Fruit fly (Drosophila melanogaster) whole organism, embryonic: Measurements from ENCODE around the gene Ldsdh1.

Source experiments
- Aef1 ChIP-seq: fragments of 200-800 bp; sonication (Bioruptor generic); IDR thresholded peaks from 3 replicates; pipeline ENCODE4 v1.3.6; 2022; ENCODE audit warnings: missing biosample characterization, missing genetic modification characterization
- CG12219 ChIP-seq: fragments of 200-800 bp; sonication (Bioruptor generic); optimal IDR thresholded peaks from 3 replicates; lab custom pipeline; 2018; ENCODE audit warnings: missing biosample characterization, mild to moderate bottlenecking, missing genetic modification characterization
- CG1233 ChIP-seq: fragments of 200-800 bp; sonication (Bioruptor generic); optimal IDR thresholded peaks from 4 replicates; lab custom pipeline; 2018; ENCODE audit warnings: missing biosample characterization, mild to moderate bottlenecking, missing genetic modification characterization
- CG13296 ChIP-seq: fragments of 200-800 bp; sonication (Bioruptor generic); optimal IDR thresholded peaks from 3 replicates; lab custom pipeline; 2018; ENCODE audit warnings: missing biosample characterization, mild to moderate bottlenecking, missing genetic modification characterization
- CG13424 ChIP-seq: fragments of 200-800 bp; sonication (Bioruptor generic); optimal IDR thresholded peaks from 2 replicates; lab custom pipeline; 2019; ENCODE audit warnings: missing biosample characterization, mild to moderate bottlenecking, missing genetic modification characterization, moderate library complexity
- CG13894 ChIP-seq: fragments of 200-800 bp; sonication (Bioruptor generic); optimal IDR thresholded peaks from 3 replicates; lab custom pipeline; 2018; ENCODE audit warnings: missing biosample characterization, mild to moderate bottlenecking, missing genetic modification characterization, moderate library complexity
- CG15011 ChIP-seq: fragments of 200-800 bp; sonication (Bioruptor generic); optimal IDR thresholded peaks from 3 replicates; lab custom pipeline; 2018; ENCODE audit warnings: missing biosample characterization, mild to moderate bottlenecking, missing genetic modification characterization
- CG17186 ChIP-seq: fragments of 200-800 bp; sonication (Bioruptor generic); optimal IDR thresholded peaks from 3 replicates; lab custom pipeline; 2017; ENCODE audit warnings: missing biosample characterization, missing genetic modification reagents, missing genetic modification characterization
- CG18476 ChIP-seq: fragments of 200-800 bp; sonication (Bioruptor generic); optimal IDR thresholded peaks from 2 replicates; lab custom pipeline; 2016; ENCODE audit warnings: missing biosample characterization, mild to moderate bottlenecking, missing genetic modification characterization
- CG18764 ChIP-seq: fragments of 200-800 bp; sonication (Bioruptor generic); optimal IDR thresholded peaks from 3 replicates; lab custom pipeline; 2016; ENCODE audit warnings: missing biosample characterization, missing genetic modification characterization
- CG2875 ChIP-seq: fragments of 200-800 bp; sonication (Bioruptor generic); optimal IDR thresholded peaks from 2 replicates; lab custom pipeline; 2017; ENCODE audit warnings: missing biosample characterization, mild to moderate bottlenecking, missing genetic modification characterization, missing genetic modification reagents
- CG32532 ChIP-seq: fragments of 200-800 bp; sonication (Bioruptor generic); IDR thresholded peaks from 2 replicates; pipeline ENCODE4 v1.3.6; 2022; ENCODE audit warnings: missing biosample characterization, missing genetic modification characterization
- CG32767 ChIP-seq: fragments of 200-800 bp; sonication (Bioruptor generic); IDR thresholded peaks from 2 replicates; pipeline ENCODE4 v1.3.6; 2022; ENCODE audit warnings: missing biosample characterization, missing genetic modification characterization
- CG33557 ChIP-seq: fragments of 200-800 bp; sonication (Bioruptor generic); optimal IDR thresholded peaks from 2 replicates; lab custom pipeline; 2019; ENCODE audit warnings: missing biosample characterization, mild to moderate bottlenecking, missing genetic modification characterization, moderate library complexity
- CG43689 ChIP-seq: fragments of 200-800 bp; sonication (Bioruptor generic); IDR thresholded peaks from 2 replicates; pipeline ENCODE4 v1.3.6; 2022; ENCODE audit warnings: missing biosample characterization, missing genetic modification characterization
- CG6654 ChIP-seq: fragments of 200-800 bp; sonication (Bioruptor generic); optimal IDR thresholded peaks from 2 replicates; lab custom pipeline; 2017; ENCODE audit warnings: missing biosample characterization, mild to moderate bottlenecking, missing genetic modification characterization
- CG7987 ChIP-seq: fragments of 200-800 bp; sonication (Bioruptor generic); optimal IDR thresholded peaks from 2 replicates; lab custom pipeline; 2018; ENCODE audit warnings: missing biosample characterization, mild to moderate bottlenecking, missing genetic modification characterization, moderate library complexity
- CG8359 ChIP-seq: fragments of 200-800 bp; sonication (Bioruptor generic); optimal IDR thresholded peaks from 2 replicates; lab custom pipeline; 2017; ENCODE audit warnings: missing biosample characterization, mild to moderate bottlenecking, missing genetic modification characterization, borderline replicate concordance
- CTCF ChIP-seq: fragments of 200-800 bp; sonication (Bioruptor generic); optimal IDR thresholded peaks from 2 replicates; lab custom pipeline; 2017; ENCODE audit warnings: missing biosample characterization, mild to moderate bottlenecking, missing genetic modification characterization, moderate library complexity
- Drgx ChIP-seq: fragments of 200-800 bp; sonication (Bioruptor generic); IDR thresholded peaks from 2 replicates; pipeline ENCODE4 v1.3.6; 2022; ENCODE audit warnings: missing biosample characterization, missing genetic modification characterization
- GATAe ChIP-seq: fragments of 200-800 bp; sonication (Bioruptor generic); conservative IDR thresholded peaks from 2 replicates; pipeline ENCODE4 v1.3.6; 2022; ENCODE audit warnings: missing biosample characterization, missing genetic modification characterization
- Mad ChIP-seq: fragments of 200-800 bp; sonication (Bioruptor generic); optimal IDR thresholded peaks from 2 replicates; lab custom pipeline; 2016; ENCODE audit warnings: missing biosample characterization, missing genetic modification characterization
- Mes4 ChIP-seq: fragments of 200-800 bp; sonication (Bioruptor generic); optimal IDR thresholded peaks from 2 replicates; lab custom pipeline; 2016; ENCODE audit warnings: missing biosample characterization, missing genetic modification characterization
- NC2β ChIP-seq: fragments of 200-800 bp; sonication (Bioruptor generic); optimal IDR thresholded peaks from 2 replicates; lab custom pipeline; 2016; ENCODE audit warnings: missing biosample characterization, missing genetic modification characterization
- NfI ChIP-seq: fragments of 200-800 bp; sonication (Bioruptor generic); optimal IDR thresholded peaks from 3 replicates; lab custom pipeline; 2018; ENCODE audit warnings: missing biosample characterization, mild to moderate bottlenecking, missing genetic modification characterization, moderate library complexity
- Oaz ChIP-seq: fragments of 200-800 bp; sonication (Bioruptor generic); IDR thresholded peaks from 2 replicates; pipeline ENCODE4 v1.3.6; 2022; ENCODE audit warnings: missing biosample characterization, missing genetic modification characterization
- Tbp ChIP-seq: fragments of >200 bp; optimal IDR thresholded peaks from 2 replicates; lab custom pipeline; 2018; ENCODE audit warnings: missing biosample characterization, missing genetic modification characterization
- Usf ChIP-seq: fragments of 200-800 bp; sonication (Bioruptor generic); optimal IDR thresholded peaks from 2 replicates; lab custom pipeline; 2017; ENCODE audit warnings: missing genotype, missing biosample characterization, missing genetic modification characterization
- ash1 ChIP-seq: fragments of 200-800 bp; sonication (Bioruptor generic); optimal IDR thresholded peaks from 2 replicates; lab custom pipeline; 2018; ENCODE audit warnings: missing biosample characterization, mild to moderate bottlenecking, missing genetic modification characterization
- br ChIP-seq: fragments of >200 bp; optimal IDR thresholded peaks from 2 replicates; lab custom pipeline; 2017
- btn ChIP-seq: fragments of 200-800 bp; sonication (Bioruptor generic); optimal IDR thresholded peaks from 2 replicates; lab custom pipeline; 2016; ENCODE audit warnings: missing biosample characterization, missing genetic modification characterization
- cato ChIP-seq: fragments of 200-800 bp; sonication (Bioruptor generic); optimal IDR thresholded peaks from 2 replicates; lab custom pipeline; 2016; ENCODE audit warnings: missing biosample characterization, missing genetic modification characterization, borderline replicate concordance
- caup ChIP-seq: fragments of 200-800 bp; sonication (Bioruptor generic); optimal IDR thresholded peaks from 3 replicates; lab custom pipeline; 2017; ENCODE audit warnings: missing biosample characterization, mild to moderate bottlenecking, missing genetic modification characterization, moderate library complexity; ENCODE audit not compliant: severe bottlenecking
- chn ChIP-seq: fragments of 200-800 bp; sonication (Bioruptor generic); optimal IDR thresholded peaks from 2 replicates; lab custom pipeline; 2016; ENCODE audit warnings: missing biosample characterization, missing genetic modification characterization
- cwo ChIP-seq: fragments of 200-800 bp; sonication (Bioruptor generic); optimal IDR thresholded peaks from 3 replicates; lab custom pipeline; 2017; ENCODE audit warnings: missing biosample characterization, missing genetic modification characterization, mild to moderate bottlenecking, moderate library complexity, missing genetic modification reagents
- dmrt11E ChIP-seq: fragments of 200-800 bp; sonication (Bioruptor generic); optimal IDR thresholded peaks from 3 replicates; lab custom pipeline; 2018; ENCODE audit warnings: missing biosample characterization, mild to moderate bottlenecking, missing genetic modification characterization, moderate library complexity
- dmrt99B ChIP-seq: fragments of 200-800 bp; sonication (Bioruptor generic); optimal IDR thresholded peaks from 2 replicates; lab custom pipeline; 2018; ENCODE audit warnings: missing biosample characterization, mild to moderate bottlenecking, missing genetic modification characterization, moderate library complexity
- emc ChIP-seq: fragments of 200-800 bp; sonication (Bioruptor generic); optimal IDR thresholded peaks from 2 replicates; lab custom pipeline; 2016; ENCODE audit warnings: missing biosample characterization, missing genetic modification characterization
- fd102C ChIP-seq: fragments of 200-800 bp; sonication (Bioruptor generic); optimal IDR thresholded peaks from 2 replicates; lab custom pipeline; 2018; ENCODE audit warnings: missing biosample characterization, mild to moderate bottlenecking, missing genetic modification characterization, moderate library complexity
- hth ChIP-seq: fragments of >200 bp; optimal IDR thresholded peaks from 2 replicates; lab custom pipeline; 2017; ENCODE audit warnings: inconsistent platforms
- nerfin-1 ChIP-seq: fragments of 200-800 bp; sonication (Bioruptor generic); optimal IDR thresholded peaks from 3 replicates; lab custom pipeline; 2019; ENCODE audit warnings: missing biosample characterization, mild to moderate bottlenecking, missing genetic modification characterization, moderate library complexity
- otp ChIP-seq: fragments of 200-800 bp; sonication (Bioruptor generic); IDR thresholded peaks from 3 replicates; pipeline ENCODE4, ENCODE4 v1.3.6; 2022; ENCODE audit warnings: missing biosample characterization, missing genetic modification characterization
- pnt ChIP-seq: fragments of 200-800 bp; sonication (Bioruptor generic); optimal IDR thresholded peaks from 3 replicates; lab custom pipeline; 2016; ENCODE audit warnings: missing biosample characterization, missing genetic modification characterization
- sc ChIP-seq, 3 experiments: fragments of >200 bp in 2 of 3; fragments of 200-800 bp in 1 of 3; sonication (Bioruptor generic) in 1 of 3; optimal IDR thresholded peaks; 2 replicates in 2 of 3; 3 replicates in 1 of 3; lab custom pipeline; 2017; ENCODE audit warnings: mild to moderate bottlenecking in 1 of 3, missing biosample characterization in 1 of 3, missing genetic modification characterization in 1 of 3, missing genetic modification reagents in 1 of 3
- tap ChIP-seq: fragments of 200-800 bp; optimal IDR thresholded peaks from 3 replicates; lab custom pipeline; 2019; ENCODE audit warnings: missing biosample characterization, mild to moderate bottlenecking, missing genetic modification characterization, moderate library complexity
- twi ChIP-seq: fragments of 200-800 bp; optimal IDR thresholded peaks from 2 replicates; lab custom pipeline; 2019; ENCODE audit warnings: missing biosample characterization, mild to moderate bottlenecking, missing genetic modification characterization, moderate library complexity
- tx ChIP-seq: fragments of 200-800 bp; sonication (Bioruptor generic); optimal IDR thresholded peaks from 2 replicates; lab custom pipeline; 2016; ENCODE audit warnings: missing biosample characterization, missing genetic modification characterization
- z ChIP-seq: fragments of 200-800 bp; sonication (Bioruptor generic); IDR thresholded peaks from 3 replicates; pipeline ENCODE4 v1.3.6; 2022; ENCODE audit warnings: missing biosample characterization, missing genetic modification characterization
- zfh1 ChIP-seq: fragments of 200-800 bp; sonication (Bioruptor generic); IDR thresholded peaks from 3 replicates; pipeline ENCODE4 v1.3.6; 2022; ENCODE audit warnings: missing biosample characterization, missing genetic modification characterization

Gene Ldsdh1

DNA sequence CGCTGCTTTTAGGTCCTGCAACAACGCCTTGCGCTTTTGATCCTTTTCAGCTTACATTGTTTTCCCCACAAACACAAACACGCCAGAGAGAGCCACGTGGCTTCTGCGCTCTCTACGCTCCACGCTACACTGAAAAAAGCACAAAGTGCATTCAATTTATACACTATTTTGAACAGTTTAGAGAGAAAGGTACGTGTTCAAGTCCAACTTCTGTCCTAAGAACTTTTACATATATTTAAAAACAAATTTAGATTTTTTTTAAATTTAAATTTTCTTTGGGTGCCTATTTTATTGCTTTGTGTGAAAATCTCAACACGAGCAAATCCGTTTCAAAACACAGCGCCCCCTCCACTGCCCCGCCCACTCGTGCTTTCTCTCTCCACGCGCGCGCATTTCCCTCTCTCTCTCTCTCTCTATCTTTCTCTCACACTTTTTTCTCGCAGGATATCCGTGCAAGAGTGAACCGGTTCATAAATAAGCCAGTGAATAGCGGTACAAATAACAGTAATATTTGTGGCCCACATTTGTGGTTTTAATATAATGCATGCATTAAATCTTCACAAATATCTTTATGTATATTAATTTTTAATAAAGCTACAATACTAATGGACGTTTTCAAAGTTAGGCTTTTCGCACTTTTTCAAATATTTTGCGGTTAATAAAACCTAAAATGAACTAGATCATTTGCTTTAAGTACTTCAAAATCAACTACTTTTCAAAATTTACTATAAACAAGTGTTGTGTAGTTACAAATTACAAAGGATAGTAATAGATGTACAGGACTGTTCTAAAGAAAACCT, 18.8 kb upstream of the Ldsdh1 start (continued):
- TF ChIP-seq CTCF (GFP tag; lab: Kevin White, UChicago) = peak; percentile 31
- peak; percentile 69 for TF ChIP-seq CG18476 (GFP tag; lab: Kevin White, UChicago)
- peak; percentile 56 for TF ChIP-seq CG32767 (GFP tag; lab: Robert Waterston, UW)
- peak; percentile 91 for TF ChIP-seq Drgx (GFP tag; lab: Robert Waterston, UW)
- peak; percentile 87 for TF ChIP-seq CG32532 (GFP tag; lab: Robert Waterston, UW)
- peak; percentile 81 for TF ChIP-seq tap (tag; lab: Kevin White, UChicago)
- no peak for TF ChIP-seq br (lab: Kevin White, UChicago)
- TF ChIP-seq CG8359 = peak; percentile 17
- peak; percentile 80 for TF ChIP-seq CG13894 (tag; lab: Kevin White, UChicago)
- TF ChIP-seq CG15011 (GFP tag; lab: Kevin White, UChicago) = peak; percentile 57
- peak; percentile 19 for TF ChIP-seq NC2β (GFP tag; lab: Kevin White, UChicago)
- TF ChIP-seq fd102C = no peak
- TF ChIP-seq CG18764 = peak; percentile 34
- no peak for TF ChIP-seq btn
- TF ChIP-seq Mes4 (GFP tag; lab: Kevin White, UChicago) = peak; percentile 26
- no peak for TF ChIP-seq sc (optimal IDR thresholded peaks at IDR 0.05; lab: Kevin White, UChicago)
- TF ChIP-seq sc (GFP tag; optimal IDR thresholded peaks at IDR 0.05; lab: Kevin White, UChicago) = peak; percentile 69
- peak; percentile 17 for TF ChIP-seq Mad (GFP tag; lab: Kevin White, UChicago)
- peak; percentile 62 for TF ChIP-seq CG6654 (GFP tag; lab: Kevin White, UChicago)
- no peak for TF ChIP-seq emc (GFP tag; lab: Kevin White, UChicago)
- TF ChIP-seq chn = peak; percentile 67
- peak; percentile 8 for TF ChIP-seq tx (GFP tag; lab: Kevin White, UChicago)
- peak; percentile 21; the same call in 1 of the 2 replicates for TF ChIP-seq GATAe (GFP tag; lab: Robert Waterston, UW)
- TF ChIP-seq zfh1 = peak; percentile 85
- peak; percentile 65 for TF ChIP-seq Oaz (GFP tag; lab: Robert Waterston, UW)
- TF ChIP-seq CG33557 (GFP tag; lab: Kevin White, UChicago) = no peak
- TF ChIP-seq cwo (GFP tag; lab: Kevin White, UChicago) = peak; percentile 84
- peak; percentile 70 for TF ChIP-seq CG1233 (GFP tag; lab: Kevin White, UChicago)
- TF ChIP-seq CG12219 (GFP tag; lab: Kevin White, UChicago) = peak; percentile 69
- peak; percentile 63 for TF ChIP-seq CG43689 (GFP tag; lab: Robert Waterston, UW)
- TF ChIP-seq NfI = peak; percentile 77
- peak; percentile 81 for TF ChIP-seq CG13424
- TF ChIP-seq CG2875 (GFP tag; lab: Kevin White, UChicago) = peak; percentile 79
- TF ChIP-seq cato (GFP tag; lab: Kevin White, UChicago) = no peak
- no peak for TF ChIP-seq hth
- TF ChIP-seq dmrt11E = peak; percentile 47
- TF ChIP-seq pnt (GFP tag; lab: Kevin White, UChicago) = peak; percentile 51
- TF ChIP-seq Usf (GFP tag; lab: Kevin White, UChicago) = peak; percentile 27
- TF ChIP-seq nerfin-1 (tag; lab: Kevin White, UChicago) = peak; percentile 66
- TF ChIP-seq CG17186 (GFP tag; lab: Kevin White, UChicago) = peak; percentile 40
- TF ChIP-seq Tbp (GFP tag; lab: Kevin White, UChicago) = no peak
- TF ChIP-seq ash1 (GFP tag; lab: Kevin White, UChicago) = peak; percentile 2
- no peak for TF ChIP-seq z (GFP tag; lab: Robert Waterston, UW)
- peak; percentile 87 for TF ChIP-seq caup (GFP tag; lab: Kevin White, UChicago)
- peak; percentile 84 for TF ChIP-seq CG13296 (GFP tag; lab: Kevin White, UChicago)
- peak; percentile 90 for TF ChIP-seq dmrt99B (tag; lab: Kevin White, UChicago)
- peak; percentile 59 for TF ChIP-seq CG7987 (GFP tag; lab: Kevin White, UChicago)
- TF ChIP-seq twi (tag; lab: Kevin White, UChicago) = peak; percentile 32
- TF ChIP-seq otp (GFP tag; lab: Robert Waterston, UW) = peak; percentile 82
- TF ChIP-seq Aef1 (GFP tag; lab: Robert Waterston, UW) = peak; percentile 81
